Fruit fly (Drosophila melanogaster) whole organism, embryonic: ENCODE results near the gene CG45011.

Experiments
- Ada2b ChIP-seq: fragments of 200-800 bp; sonication (Bioruptor generic); IDR thresholded peaks from 2 replicates; pipeline ENCODE4 v1.3.6; 2022; ENCODE audit warnings: missing biosample characterization, missing genetic modification characterization
- Antp ChIP-seq: fragments of 200-800 bp; sonication (Bioruptor generic); optimal IDR thresholded peaks from 3 replicates; lab custom pipeline; 2016; ENCODE audit warnings: missing biosample characterization, missing genetic modification characterization
- B-H2 ChIP-seq: fragments of 200-800 bp; sonication (Bioruptor generic); optimal IDR thresholded peaks from 2 replicates; lab custom pipeline; 2018; ENCODE audit warnings: missing biosample characterization, mild to moderate bottlenecking, missing genetic modification characterization
- Bgb ChIP-seq: fragments of 200-800 bp; sonication (Bioruptor generic); IDR thresholded peaks from 2 replicates; pipeline ENCODE4 v1.3.6; 2022; ENCODE audit warnings: missing biosample characterization, missing genetic modification characterization; ENCODE audit not compliant: partially characterized antibody
- Blimp-1 ChIP-seq: fragments of 200-800 bp; sonication (Bioruptor generic); optimal IDR thresholded peaks from 3 replicates; lab custom pipeline; 2018; ENCODE audit warnings: missing biosample characterization, missing genetic modification characterization, mild to moderate bottlenecking, moderate library complexity, missing genetic modification reagents
- CG1024 ChIP-seq: fragments of 200-800 bp; sonication (Bioruptor generic); IDR thresholded peaks from 2 replicates; pipeline ENCODE4 v1.3.6; 2022; ENCODE audit warnings: missing biosample characterization, missing genetic modification characterization
- CG10366 ChIP-seq: fragments of 200-800 bp; sonication (Bioruptor generic); IDR thresholded peaks from 2 replicates; pipeline ENCODE4 v1.3.6; 2022; ENCODE audit warnings: missing biosample characterization, missing genetic modification characterization
- CG11560 ChIP-seq: fragments of 200-800 bp; sonication (Bioruptor generic); IDR thresholded peaks from 3 replicates; pipeline ENCODE4 v1.3.6; 2022; ENCODE audit warnings: missing biosample characterization, missing genetic modification characterization
- CG11696 ChIP-seq: fragments of 200-800 bp; sonication (Bioruptor generic); IDR thresholded peaks from 2 replicates; pipeline ENCODE4 v1.3.6; 2022; ENCODE audit warnings: missing biosample characterization, missing genetic modification characterization
- CG16813 ChIP-seq: fragments of 200-800 bp; sonication (Bioruptor generic); IDR thresholded peaks from 3 replicates; pipeline ENCODE4 v1.3.6; 2022; ENCODE audit warnings: missing biosample characterization, missing genetic modification characterization; ENCODE audit not compliant: partially characterized antibody
- CG17829 ChIP-seq: fragments of 200-800 bp; optimal IDR thresholded peaks from 2 replicates; lab custom pipeline; 2019; ENCODE audit warnings: missing biosample characterization, mild to moderate bottlenecking, missing genetic modification characterization, moderate library complexity
- CG32532 ChIP-seq: fragments of 200-800 bp; sonication (Bioruptor generic); IDR thresholded peaks from 2 replicates; pipeline ENCODE4 v1.3.6; 2022; ENCODE audit warnings: missing biosample characterization, missing genetic modification characterization
- CG34376 ChIP-seq: fragments of 200-800 bp; sonication (Bioruptor generic); optimal IDR thresholded peaks from 2 replicates; lab custom pipeline; 2018; ENCODE audit warnings: missing biosample characterization, mild to moderate bottlenecking, missing genetic modification characterization
- CG4328 ChIP-seq: fragments of 200-800 bp; sonication (Bioruptor generic); optimal IDR thresholded peaks from 3 replicates; lab custom pipeline; 2017; ENCODE audit warnings: missing biosample characterization, missing genetic modification reagents, missing genetic modification characterization
- CG5180 ChIP-seq: fragments of 200-800 bp; sonication (Bioruptor generic); optimal IDR thresholded peaks from 3 replicates; lab custom pipeline; 2017; ENCODE audit warnings: missing biosample characterization, missing genetic modification characterization, mild to moderate bottlenecking, moderate library complexity, missing genetic modification reagents
- CG5245 ChIP-seq: fragments of 200-800 bp; sonication (Bioruptor generic); optimal IDR thresholded peaks from 3 replicates; lab custom pipeline; 2016; ENCODE audit warnings: missing biosample characterization, missing genetic modification characterization
- CG6791 ChIP-seq: fragments of 200-800 bp; sonication (Bioruptor generic); IDR thresholded peaks from 3 replicates; pipeline ENCODE4 v1.3.6; 2022; ENCODE audit warnings: missing biosample characterization, missing genetic modification characterization; ENCODE audit not compliant: partially characterized antibody
- CG7271 ChIP-seq: fragments of 200-800 bp; sonication (Bioruptor generic); optimal IDR thresholded peaks from 2 replicates; lab custom pipeline; 2018; ENCODE audit warnings: missing biosample characterization, mild to moderate bottlenecking, missing genetic modification characterization, moderate library complexity
- CG7839 ChIP-seq: fragments of 200-800 bp; sonication (Bioruptor generic); optimal IDR thresholded peaks from 3 replicates; lab custom pipeline; 2018; ENCODE audit warnings: missing biosample characterization, mild to moderate bottlenecking, missing genetic modification characterization, moderate library complexity
- CG8089 ChIP-seq: fragments of 200-800 bp; sonication (Bioruptor generic); optimal IDR thresholded peaks from 3 replicates; lab custom pipeline; 2016; ENCODE audit warnings: missing biosample characterization, missing genetic modification characterization
- CTCF ChIP-seq: fragments of 200-800 bp; sonication (Bioruptor generic); optimal IDR thresholded peaks from 2 replicates; lab custom pipeline; 2017; ENCODE audit warnings: missing biosample characterization, mild to moderate bottlenecking, missing genetic modification characterization, moderate library complexity
- Dfd ChIP-seq, 2 experiments: fragments of >200 bp; optimal IDR thresholded peaks; 2 replicates each; lab custom pipeline; 2017; ENCODE audit warnings: missing biosample characterization in 2 of 2, missing genetic modification characterization in 2 of 2
- Doc2 ChIP-seq: fragments of 200-800 bp; sonication (Bioruptor generic); IDR thresholded peaks from 2 replicates; pipeline ENCODE4 v1.3.6; 2022; ENCODE audit warnings: missing biosample characterization, missing genetic modification characterization
- ERR ChIP-seq: fragments of 200-800 bp; sonication (Bioruptor generic); optimal IDR thresholded peaks from 2 replicates; lab custom pipeline; 2016; ENCODE audit warnings: missing biosample characterization, missing genetic modification characterization
- Eip74EF ChIP-seq, 2 experiments: fragments of 200-800 bp in 1 of 2; fragments of >200 bp in 1 of 2; sonication (Bioruptor generic) in 1 of 2; optimal IDR thresholded peaks; 2 replicates each; lab custom pipeline; 2017 to 2019; ENCODE audit warnings: missing biosample characterization in 2 of 2, missing genetic modification characterization in 2 of 2, mild to moderate bottlenecking in 1 of 2, moderate library complexity in 1 of 2
- Gug ChIP-seq: fragments of 200-800 bp; sonication (Bioruptor generic); IDR thresholded peaks from 4 replicates; pipeline ENCODE4 v1.3.6; 2022; ENCODE audit warnings: missing biosample characterization, missing genetic modification characterization
- Hr39 ChIP-seq: fragments of >200 bp; optimal IDR thresholded peaks from 2 replicates; lab custom pipeline; 2017
- Jarid2 ChIP-seq: fragments of 200-800 bp; sonication (Bioruptor generic); optimal IDR thresholded peaks from 3 replicates; lab custom pipeline; 2017; ENCODE audit warnings: mild to moderate bottlenecking, missing biosample characterization, missing genetic modification reagents, missing genetic modification characterization
- Mad ChIP-seq: fragments of 200-800 bp; sonication (Bioruptor generic); optimal IDR thresholded peaks from 2 replicates; lab custom pipeline; 2016; ENCODE audit warnings: missing biosample characterization, missing genetic modification characterization
- NfI ChIP-seq: fragments of 200-800 bp; sonication (Bioruptor generic); optimal IDR thresholded peaks from 3 replicates; lab custom pipeline; 2018; ENCODE audit warnings: missing biosample characterization, mild to moderate bottlenecking, missing genetic modification characterization, moderate library complexity
- Oli ChIP-seq: fragments of 200-800 bp; sonication (Bioruptor generic); optimal IDR thresholded peaks from 2 replicates; lab custom pipeline; 2018; ENCODE audit warnings: missing biosample characterization, mild to moderate bottlenecking, missing genetic modification characterization, moderate library complexity
- bab2 ChIP-seq: fragments of 200-800 bp; sonication (Bioruptor generic); optimal IDR thresholded peaks from 2 replicates; lab custom pipeline; 2016; ENCODE audit warnings: missing biosample characterization, missing genetic modification characterization
- chif ChIP-seq, 2 experiments: fragments of 200-800 bp; sonication (Bioruptor generic); optimal IDR thresholded peaks; 3 replicates each; lab custom pipeline; 2016; ENCODE audit warnings: missing biosample characterization in 2 of 2, missing genetic modification characterization in 2 of 2
- dan ChIP-seq: fragments of 200-800 bp; sonication (Bioruptor generic); IDR thresholded peaks from 2 replicates; pipeline ENCODE4 v1.3.6; 2022; ENCODE audit warnings: missing biosample characterization, missing genetic modification characterization
- h ChIP-seq: fragments of >200 bp; optimal IDR thresholded peaks from 2 replicates; lab custom pipeline; 2017
- ind ChIP-seq: fragments of 200-800 bp; sonication (Bioruptor generic); optimal IDR thresholded peaks from 3 replicates; lab custom pipeline; 2016; ENCODE audit warnings: missing biosample characterization, missing genetic modification characterization
- kni ChIP-seq: fragments of 200-800 bp; sonication (Bioruptor generic); optimal IDR thresholded peaks from 3 replicates; lab custom pipeline; 2017; ENCODE audit warnings: mild to moderate bottlenecking, missing biosample characterization, missing genetic modification reagents, missing genetic modification characterization
- mld ChIP-seq: fragments of 200-800 bp; sonication (Bioruptor generic); IDR thresholded peaks from 3 replicates; pipeline ENCODE4 v1.3.6; 2022; ENCODE audit warnings: missing biosample characterization, missing genetic modification characterization; ENCODE audit not compliant: partially characterized antibody
- ranshi ChIP-seq: fragments of 200-800 bp; sonication (Bioruptor generic); IDR thresholded peaks from 2 replicates; pipeline ENCODE4 v1.3.6; 2022; ENCODE audit warnings: missing biosample characterization, missing genetic modification characterization
- sisA ChIP-seq: fragments of 200-800 bp; sonication (Bioruptor generic); IDR thresholded peaks from 2 replicates; pipeline ENCODE4 v1.3.6; 2022; ENCODE audit warnings: missing biosample characterization, missing genetic modification characterization
- sug ChIP-seq: fragments of 200-800 bp; optimal IDR thresholded peaks from 2 replicates; lab custom pipeline; 2019; ENCODE audit warnings: missing biosample characterization, mild to moderate bottlenecking, missing genetic modification characterization, moderate library complexity
- tup ChIP-seq: fragments of 200-800 bp; sonication (Bioruptor generic); optimal IDR thresholded peaks from 2 replicates; lab custom pipeline; 2016; ENCODE audit warnings: missing biosample characterization, mild to moderate bottlenecking, missing genetic modification characterization, moderate library complexity
- unc-4 ChIP-seq: fragments of 200-800 bp; sonication (Bioruptor generic); IDR thresholded peaks from 2 replicates; pipeline ENCODE4 v1.3.6; 2022; ENCODE audit warnings: missing biosample characterization, missing genetic modification characterization; ENCODE audit not compliant: partially characterized antibody
- z ChIP-seq: fragments of 200-800 bp; sonication (Bioruptor generic); IDR thresholded peaks from 3 replicates; pipeline ENCODE4 v1.3.6; 2022; ENCODE audit warnings: missing biosample characterization, missing genetic modification characterization

Gene CG45011

DNA sequence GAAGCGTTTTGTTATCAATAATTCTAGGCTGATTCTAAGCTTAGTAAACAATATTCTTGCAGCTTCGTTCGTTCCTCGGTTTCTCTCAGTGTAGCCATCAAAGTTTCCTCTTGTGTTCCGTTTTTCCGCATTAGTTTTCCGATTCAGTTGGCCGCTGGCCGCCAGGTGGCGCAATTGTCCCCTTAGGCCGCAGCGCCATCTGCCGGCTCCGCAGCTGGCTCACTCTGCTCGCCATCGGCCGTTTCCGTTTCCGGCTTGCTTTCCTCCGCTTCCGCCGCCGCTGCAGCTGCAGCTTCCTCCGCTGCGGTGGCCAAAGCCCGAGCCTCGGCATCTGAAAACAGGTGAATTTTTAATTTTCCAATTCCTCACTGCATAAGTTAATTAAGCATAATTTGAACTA, 17.5 kb upstream of the CG45011 start (continued):
- TF ChIP-seq bab2 (GFP tag; lab: Kevin White, UChicago) (peak; percentile 88), Bgb (GFP tag; lab: Robert Waterston, UW) (no peak; the same call in 1 of the 2 replicates), h (lab: Kevin White, UChicago) (peak; percentile 52), sug (tag; lab: Kevin White, UChicago) (peak; percentile 80), kni (GFP tag; lab: Kevin White, UChicago) (peak; percentile 96), CG11696 (GFP tag; lab: Robert Waterston, UW) (peak; percentile 85), CG4328 (peak; percentile 97), ind (peak; percentile 90), sisA (GFP tag; lab: Robert Waterston, UW) (peak; percentile 83), ranshi (peak; percentile 89), z (peak; percentile 77), CG8089 (peak; percentile 98), CG6791 (peak; percentile 48; the same call in 1 of the 3 replicates), CG16813 (peak; percentile 50; the same call in 2 of the 3 replicates), tup (GFP tag; lab: Kevin White, UChicago) (peak; percentile 74), chif (GFP tag; optimal IDR thresholded peaks at IDR 0.05; lab: Kevin White, UChicago) (peak; percentile 95 to 96), Ada2b (GFP tag; lab: Robert Waterston, UW) (peak; percentile 89), unc-4 (GFP tag; lab: Robert Waterston, UW) (no peak), Gug (GFP tag; lab: Robert Waterston, UW) (peak; percentile 87), NfI (GFP tag; lab: Kevin White, UChicago) (peak; percentile 93), CTCF (peak; percentile 94), CG1024 (GFP tag; lab: Robert Waterston, UW) (peak; percentile 94), CG5180 (GFP tag; lab: Kevin White, UChicago) (peak; percentile 88), Mad (peak; percentile 95), Dfd (GFP tag; optimal IDR thresholded peaks at IDR 0.05; lab: Kevin White, UChicago) (no peak), CG7271 (tag; lab: Kevin White, UChicago) (peak; percentile 100), B-H2 (GFP tag; lab: Kevin White, UChicago) (peak; percentile 80), Blimp-1 (GFP tag; lab: Kevin White, UChicago) (peak; percentile 84), CG17829 (tag; lab: Kevin White, UChicago) (peak; percentile 95), CG10366 (GFP tag; lab: Robert Waterston, UW) (peak; percentile 85), Hr39 (no peak), CG32532 (GFP tag; lab: Robert Waterston, UW) (peak; percentile 90), Antp (GFP tag; lab: Kevin White, UChicago) (peak; percentile 93), Doc2 (GFP tag; lab: Robert Waterston, UW) (no peak), ERR (GFP tag; lab: Kevin White, UChicago) (peak; percentile 77), mld (GFP tag; lab: Robert Waterston, UW) (no peak), Eip74EF (GFP tag; optimal IDR thresholded peaks at IDR 0.05; lab: Kevin White, UChicago) (peak in 1 of 2 experiments; percentile 78), dan (GFP tag; lab: Robert Waterston, UW) (no peak; the same call in 1 of the 2 replicates), Oli (peak; percentile 90), CG11560 (tag; lab: Robert Waterston, UW) (no peak; the same call in 1 of the 3 replicates), Jarid2 (GFP tag; lab: Kevin White, UChicago) (peak; percentile 89), CG34376 (GFP tag; lab: Kevin White, UChicago) (peak; percentile 98), CG7839 (tag; lab: Kevin White, UChicago) (peak; percentile 92), CG5245 (GFP tag; lab: Kevin White, UChicago) (peak; percentile 97)
